Worm (Caenorhabditis elegans) whole organism, L3 larva: ENCODE measurements around the gene C25F9.10.

Source experiments
- daf-12 ChIP-seq: fragments of 150-350 bp; optimal IDR thresholded peaks from 2 replicates; lab custom pipeline; 2014; ENCODE audit warnings: missing biosample characterization, missing genetic modification reagents, missing genetic modification characterization
- egl-27 ChIP-seq: sonication (generic microtip); optimal IDR thresholded peaks from 4 replicates; lab custom pipeline; 2017; ENCODE audit warnings: missing biosample characterization, missing genetic modification reagents, missing genetic modification characterization

ce11 chrV:19416475-19416874 lies 10.9 kb downstream of the C25F9.10 start, which contains the start of the genes C25F9.4 and C25F9.9:
- TF ChIP-seq egl-27 (tag; lab: Kevin White, UChicago) (no peak), daf-12 (tag; lab: Kevin White, UChicago) (no peak)
